Worm (Caenorhabditis elegans) whole organism, young adult: ENCODE measurements around the gene pcp-3.

Experiments used
- B0261.1 ChIP-seq: sonication (generic microtip); optimal IDR thresholded peaks from 2 replicates; lab custom pipeline; 2016; ENCODE audit warnings: mild to moderate bottlenecking, missing genetic modification characterization, moderate library complexity, missing compliant biosample characterization
- B0336.3 ChIP-seq: fragments of 200-800 bp; sonication (Bioruptor generic); IDR thresholded peaks from 2 replicates; pipeline ENCODE4 v1.3.6; 2022; ENCODE audit warnings: missing genetic modification characterization, missing compliant biosample characterization
- D2030.7 ChIP-seq: fragments of 200-800 bp; sonication (Bioruptor generic); IDR thresholded peaks from 2 replicates; pipeline ENCODE4 v1.3.6; 2022; ENCODE audit warnings: missing genetic modification reagents, missing genetic modification characterization, missing compliant biosample characterization
- F22D6.2 ChIP-seq: sonication (generic microtip); optimal IDR thresholded peaks from 2 replicates; lab custom pipeline; 2016; ENCODE audit warnings: mild to moderate bottlenecking, missing genetic modification characterization, missing compliant biosample characterization
- F23B12.7 ChIP-seq: sonication (generic microtip); optimal IDR thresholded peaks from 2 replicates; lab custom pipeline; 2017; ENCODE audit warnings: missing genetic modification characterization, mild to moderate bottlenecking, missing compliant biosample characterization, antibody characterized with exemption, moderate library complexity; ENCODE audit not compliant: insufficient read depth
- F37B4.10 ChIP-seq: fragments of 200-800 bp; sonication (Bioruptor generic); IDR thresholded peaks from 2 replicates; pipeline ENCODE4 v1.3.6; 2022; ENCODE audit warnings: missing genetic modification characterization, missing compliant biosample characterization
- F49E8.2 ChIP-seq: sonication (generic microtip); optimal IDR thresholded peaks from 3 replicates; lab custom pipeline; 2017; ENCODE audit warnings: missing genetic modification characterization, mild to moderate bottlenecking, missing compliant biosample characterization, antibody characterized with exemption, moderate library complexity; ENCODE audit not compliant: insufficient read depth
- K12H6.12 ChIP-seq: fragments of 200-800 bp; sonication (Bioruptor generic); optimal IDR thresholded peaks from 2 replicates; lab custom pipeline; 2018; ENCODE audit warnings: mild to moderate bottlenecking, missing genetic modification characterization, missing compliant biosample characterization
- T07F8.4 ChIP-seq: sonication (generic microtip); optimal IDR thresholded peaks from 2 replicates; lab custom pipeline; 2016; ENCODE audit warnings: mild to moderate bottlenecking, missing genetic modification characterization, moderate library complexity, missing compliant biosample characterization
- T26A5.8 ChIP-seq: sonication (generic microtip); optimal IDR thresholded peaks from 2 replicates; lab custom pipeline; 2016; ENCODE audit warnings: missing genetic modification characterization, missing compliant biosample characterization
- Y53G8AR.9 ChIP-seq: fragments of 200-800 bp; sonication (Bioruptor generic); conservative IDR thresholded peaks from 2 replicates; pipeline ENCODE4 v1.3.6; 2022; ENCODE audit warnings: missing genetic modification reagents, missing genetic modification characterization, missing compliant biosample characterization
- athp-1 ChIP-seq: sonication (generic microtip); optimal IDR thresholded peaks from 2 replicates; lab custom pipeline; 2017; ENCODE audit warnings: mild to moderate bottlenecking, missing genetic modification characterization, missing compliant biosample characterization
- ceh-100 ChIP-seq: fragments of 200-800 bp; sonication (Bioruptor generic); IDR thresholded peaks from 2 replicates; pipeline ENCODE4 v1.3.6; 2022; ENCODE audit warnings: missing genetic modification reagents, missing genetic modification characterization, missing compliant biosample characterization
- ceh-40 ChIP-seq: fragments of 200-800 bp; sonication (Bioruptor generic); IDR thresholded peaks from 2 replicates; pipeline ENCODE4 v1.3.6; 2022; ENCODE audit warnings: missing genetic modification characterization, missing compliant biosample characterization
- ceh-58 ChIP-seq: fragments of 200-800 bp; sonication (Bioruptor generic); IDR thresholded peaks from 2 replicates; pipeline ENCODE4 v1.3.6; 2022; ENCODE audit warnings: missing genetic modification characterization, missing compliant biosample characterization
- die-1 ChIP-seq: sonication (generic microtip); optimal IDR thresholded peaks from 2 replicates; lab custom pipeline; 2016; ENCODE audit warnings: missing genotype, mild to moderate bottlenecking, missing genetic modification characterization, missing compliant biosample characterization
- dpl-1 ChIP-seq: fragments of 150-350 bp; optimal IDR thresholded peaks from 2 replicates; lab custom pipeline; 2014; ENCODE audit warnings: missing biosample characterization, missing genetic modification reagents, missing genetic modification characterization
- egl-44 ChIP-seq: fragments of 200-800 bp; sonication (Bioruptor generic); IDR thresholded peaks from 2 replicates; pipeline ENCODE4 v1.3.6; 2022; ENCODE audit warnings: missing genetic modification reagents, missing genetic modification characterization, missing compliant biosample characterization
- ekl-4 ChIP-seq: fragments of 200-800 bp; sonication (Bioruptor generic); IDR thresholded peaks from 2 replicates; pipeline ENCODE4 v1.3.6; 2022; ENCODE audit warnings: missing genetic modification reagents, missing genetic modification characterization, missing compliant biosample characterization
- ets-4 ChIP-seq: fragments of 200-800 bp; sonication (Bioruptor generic); optimal IDR thresholded peaks from 2 replicates; lab custom pipeline; 2018; ENCODE audit warnings: mild to moderate bottlenecking, missing genetic modification characterization, missing compliant biosample characterization
- fkh-3 ChIP-seq: sonication (generic microtip); optimal IDR thresholded peaks from 2 replicates; lab custom pipeline; 2016; ENCODE audit warnings: mild to moderate bottlenecking, missing genetic modification characterization, missing compliant biosample characterization
- gei-17 ChIP-seq: fragments of 200-800 bp; sonication (Bioruptor generic); optimal IDR thresholded peaks from 2 replicates; lab custom pipeline; 2018; ENCODE audit warnings: mild to moderate bottlenecking, missing genetic modification characterization, missing compliant biosample characterization
- hrde-1 ChIP-seq: sonication (generic microtip); optimal IDR thresholded peaks from 2 replicates; lab custom pipeline; 2016; ENCODE audit warnings: missing genetic modification characterization, mild to moderate bottlenecking, missing compliant biosample characterization, moderate library complexity, missing genotype, missing genetic modification reagents, borderline replicate concordance
- let-526 ChIP-seq: fragments of 200-800 bp; sonication (Bioruptor generic); IDR thresholded peaks from 2 replicates; pipeline ENCODE4 v1.3.6; 2022; ENCODE audit warnings: missing genetic modification reagents, missing genetic modification characterization, missing compliant biosample characterization
- lin-26 ChIP-seq: fragments of 200-800 bp; sonication (Bioruptor generic); IDR thresholded peaks from 2 replicates; pipeline ENCODE4 v1.3.6; 2022; ENCODE audit warnings: missing genetic modification reagents, missing genetic modification characterization, missing compliant biosample characterization
- lin-40 ChIP-seq: sonication (generic microtip); optimal IDR thresholded peaks from 2 replicates; lab custom pipeline; 2016; ENCODE audit warnings: missing genetic modification characterization, mild to moderate bottlenecking, missing compliant biosample characterization, missing genotype, missing genetic modification reagents
- lir-1 ChIP-seq: fragments of 200-800 bp; sonication (Bioruptor generic); conservative IDR thresholded peaks from 2 replicates; pipeline ENCODE4 v1.3.6; 2022; ENCODE audit warnings: missing genetic modification reagents, missing genetic modification characterization, missing compliant biosample characterization
- lsl-1 ChIP-seq: fragments of 200-800 bp; sonication (Bioruptor generic); optimal IDR thresholded peaks from 2 replicates; lab custom pipeline; 2018; ENCODE audit warnings: mild to moderate bottlenecking, missing genetic modification characterization, moderate library complexity, missing compliant biosample characterization
- madf-3 ChIP-seq: fragments of 200-800 bp; sonication (Bioruptor generic); IDR thresholded peaks from 2 replicates; pipeline ENCODE4 v1.3.6; 2022; ENCODE audit warnings: missing genetic modification reagents, missing genetic modification characterization, missing compliant biosample characterization
- mcd-1 ChIP-seq: fragments of 200-800 bp; sonication (Bioruptor generic); IDR thresholded peaks from 2 replicates; pipeline ENCODE4 v1.3.6; 2022; ENCODE audit warnings: missing genetic modification reagents, missing genetic modification characterization, missing compliant biosample characterization
- mxl-1 ChIP-seq: sonication (generic microtip); optimal IDR thresholded peaks from 2 replicates; lab custom pipeline; 2016; ENCODE audit warnings: missing genetic modification characterization, missing compliant biosample characterization
- nhr-27 ChIP-seq: fragments of 200-800 bp; sonication (Bioruptor generic); optimal IDR thresholded peaks from 2 replicates; lab custom pipeline; 2018; ENCODE audit warnings: mild to moderate bottlenecking, missing genetic modification characterization, moderate library complexity, missing compliant biosample characterization
- nhr-80 ChIP-seq: sonication (generic microtip); optimal IDR thresholded peaks from 2 replicates; lab custom pipeline; 2016; ENCODE audit warnings: missing genetic modification characterization, missing compliant biosample characterization
- pbrm-1 ChIP-seq: fragments of 200-800 bp; sonication (Bioruptor generic); IDR thresholded peaks from 2 replicates; pipeline ENCODE4 v1.3.6; 2022; ENCODE audit warnings: missing genetic modification reagents, missing genetic modification characterization, missing compliant biosample characterization
- repo-1 ChIP-seq: sonication (generic microtip); optimal IDR thresholded peaks from 2 replicates; lab custom pipeline; 2017; ENCODE audit warnings: mild to moderate bottlenecking, missing genetic modification characterization, missing compliant biosample characterization
- rpc-1 ChIP-seq, 2 experiments: fragments of 150-350 bp in 1 of 2; sonication (generic microtip) in 1 of 2; optimal IDR thresholded peaks; 2 replicates each; lab custom pipeline; 2014 to 2018; ENCODE audit warnings: missing biosample characterization in 1 of 2, missing genetic modification characterization in 1 of 2, missing genetic modification reagents in 1 of 2, missing genotype in 1 of 2
- snpc-1.1 ChIP-seq: sonication (generic microtip); optimal IDR thresholded peaks from 2 replicates; lab custom pipeline; 2017; ENCODE audit warnings: missing genetic modification characterization, mild to moderate bottlenecking, missing compliant biosample characterization, antibody characterized with exemption, moderate library complexity, missing genotype, missing genetic modification reagents; ENCODE audit not compliant: insufficient read depth
- snpc-1.3 ChIP-seq: sonication (generic microtip); optimal IDR thresholded peaks from 2 replicates; lab custom pipeline; 2017; ENCODE audit warnings: missing genetic modification characterization, mild to moderate bottlenecking, missing compliant biosample characterization, antibody characterized with exemption, moderate library complexity, missing genotype, missing genetic modification reagents; ENCODE audit not compliant: insufficient read depth
- snpc-4 ChIP-seq, 5 experiments: fragments of 150-350 bp in 1 of 5; sonication (generic microtip) in 4 of 5; optimal IDR thresholded peaks; 2 replicates each; lab custom pipeline; 2014 to 2018; ENCODE audit warnings: missing genetic modification characterization in 5 of 5, missing biosample characterization in 3 of 5, antibody characterized with exemption in 2 of 5, mild to moderate bottlenecking in 2 of 5, missing compliant biosample characterization in 2 of 5, missing genotype in 2 of 5, moderate library complexity in 2 of 5, missing genetic modification reagents in 1 of 5
- sptf-2 ChIP-seq: fragments of 200-800 bp; sonication (Bioruptor generic); optimal IDR thresholded peaks from 2 replicates; lab custom pipeline; 2018; ENCODE audit warnings: mild to moderate bottlenecking, missing genetic modification characterization, missing compliant biosample characterization
- tlf-1 ChIP-seq: fragments of 200-800 bp; sonication (Bioruptor generic); optimal IDR thresholded peaks from 2 replicates; lab custom pipeline; 2018; ENCODE audit warnings: mild to moderate bottlenecking, missing genetic modification characterization, missing compliant biosample characterization
- unc-130 ChIP-seq: sonication (generic microtip); optimal IDR thresholded peaks from 2 replicates; lab custom pipeline; 2016; ENCODE audit warnings: missing genetic modification reagents, missing genetic modification characterization, missing compliant biosample characterization
- xnd-1 ChIP-seq: sonication (generic microtip); optimal IDR thresholded peaks from 2 replicates; lab custom pipeline; 2016; ENCODE audit warnings: missing genotype, missing genetic modification reagents, missing genetic modification characterization, missing compliant biosample characterization
- zfh-2 ChIP-seq: fragments of 200-800 bp; sonication (Bioruptor generic); conservative IDR thresholded peaks from 2 replicates; pipeline ENCODE4 v1.3.6; 2022; ENCODE audit warnings: missing genetic modification reagents, missing genetic modification characterization, missing compliant biosample characterization
- zim-3 ChIP-seq: sonication (generic microtip); optimal IDR thresholded peaks from 2 replicates; lab custom pipeline; 2017; ENCODE audit warnings: mild to moderate bottlenecking, missing genetic modification characterization, moderate library complexity, missing compliant biosample characterization
- ztf-22 ChIP-seq: fragments of 200-800 bp; sonication (Bioruptor generic); optimal IDR thresholded peaks from 2 replicates; lab custom pipeline; 2018; ENCODE audit warnings: mild to moderate bottlenecking, missing genetic modification characterization, moderate library complexity, missing compliant biosample characterization
- ztf-25 ChIP-seq: fragments of 200-800 bp; sonication (Bioruptor generic); IDR thresholded peaks from 2 replicates; pipeline ENCODE4 v1.3.6; 2022; ENCODE audit warnings: missing genetic modification reagents, missing genetic modification characterization, missing compliant biosample characterization

The pcp-3 gene

ce11 chrIV:9191183-9191582, 32.4 kb upstream of the pcp-3 start (continued):
- TF ChIP-seq lin-40 (tag; lab: Kevin White, UChicago) (no peak), hrde-1 (tag; lab: Kevin White, UChicago) (no peak), T07F8.4 (tag; lab: Kevin White, UChicago) (peak; percentile 72), F23B12.7 (peak; percentile 89), snpc-4 (GFP tag; optimal IDR thresholded peaks at IDR 0.05; lab: Kevin White, UChicago) (peak; percentile 68), snpc-4 (tag; optimal IDR thresholded peaks at IDR 0.05; lab: Kevin White, UChicago) (peak in 3 of 4 experiments; percentile 48 to 80 (median 69)), ztf-25 (GFP tag; lab: Robert Waterston, UW) (no peak; the same call in 1 of the 2 replicates), F49E8.2 (peak; percentile 51), ets-4 (GFP tag; lab: Kevin White, UChicago) (no peak), ekl-4 (GFP tag; lab: Robert Waterston, UW) (peak; percentile 86), ztf-22 (GFP tag; lab: Kevin White, UChicago) (no peak), die-1 (tag; lab: Kevin White, UChicago) (peak; percentile 84), egl-44 (no peak; the same call in 1 of the 2 replicates), let-526 (GFP tag; lab: Robert Waterston, UW) (0 out of 2 replicates have a peak, but pooled peaks have one; percentile 25), gei-17 (GFP tag; lab: Kevin White, UChicago) (no peak), B0261.1 (tag; lab: Kevin White, UChicago) (peak; percentile 86), xnd-1 (tag; lab: Kevin White, UChicago) (no peak), snpc-1.1 (peak; percentile 29), D2030.7 (GFP tag; lab: Robert Waterston, UW) (0 out of 2 replicates have a peak, but pooled peaks have one; percentile 59), B0336.3 (GFP tag; lab: Robert Waterston, UW) (no peak), tlf-1 (GFP tag; lab: Kevin White, UChicago) (no peak), pbrm-1 (GFP tag; lab: Robert Waterston, UW) (0 out of 2 replicates have a peak, but pooled peaks have one; percentile 50), lin-26 (GFP tag; lab: Robert Waterston, UW) (no peak), ceh-40 (GFP tag; lab: Robert Waterston, UW) (no peak), fkh-3 (tag; lab: Kevin White, UChicago) (no peak), lir-1 (GFP tag; lab: Robert Waterston, UW) (no peak), zfh-2 (no peak), F37B4.10 (no peak), dpl-1 (peak; percentile 4), snpc-1.3 (tag; lab: Kevin White, UChicago) (peak; percentile 80), unc-130 (GFP tag; lab: Kevin White, UChicago) (peak; percentile 48), sptf-2 (GFP tag; lab: Kevin White, UChicago) (no peak), T26A5.8 (tag; lab: Kevin White, UChicago) (no peak), nhr-80 (tag; lab: Kevin White, UChicago) (no peak), F22D6.2 (tag; lab: Kevin White, UChicago) (peak; percentile 33), athp-1 (no peak), Y53G8AR.9 (GFP tag; lab: Robert Waterston, UW) (no peak), lsl-1 (peak; percentile 43), repo-1 (no peak), nhr-27 (no peak), ceh-100 (GFP tag; lab: Robert Waterston, UW) (no peak), rpc-1 (optimal IDR thresholded peaks at IDR 0.05; lab: Kevin White, UChicago) (peak; percentile 90), rpc-1 (tag; optimal IDR thresholded peaks at IDR 0.05; lab: Kevin White, UChicago) (peak; percentile 89), mcd-1 (no peak), zim-3 (tag; lab: Kevin White, UChicago) (peak; percentile 62), ceh-58 (GFP tag; lab: Robert Waterston, UW) (no peak), madf-3 (GFP tag; lab: Robert Waterston, UW) (0 out of 2 replicates have a peak, but pooled peaks have one; percentile 51), mxl-1 (tag; lab: Kevin White, UChicago) (peak; percentile 79), K12H6.12 (tag; lab: Kevin White, UChicago) (no peak)
